Worm (Caenorhabditis elegans) whole organism, early embryonic: Measurements from ENCODE around the gene C42D4.19.

ENCODE experiments used
- B0310.2 ChIP-seq: sonication (generic microtip); optimal IDR thresholded peaks from 2 replicates; lab custom pipeline; 2016; ENCODE audit warnings: mild to moderate bottlenecking, missing genetic modification characterization, missing compliant biosample characterization
- F13C5.2 ChIP-seq: sonication (generic microtip); optimal IDR thresholded peaks from 2 replicates; lab custom pipeline; 2017; ENCODE audit warnings: mild to moderate bottlenecking, missing genetic modification characterization, inconsistent platforms, missing compliant biosample characterization
- aly-1 ChIP-seq: sonication (generic microtip); optimal IDR thresholded peaks from 2 replicates; lab custom pipeline; 2016; ENCODE audit warnings: missing genetic modification characterization, missing compliant biosample characterization
- ama-1 ChIP-seq: fragments of 150-350 bp; optimal IDR thresholded peaks from 2 replicates; lab custom pipeline; 2014
- ceh-13 ChIP-seq: fragments of 200-800 bp; sonication (Bioruptor generic); optimal IDR thresholded peaks from 2 replicates; lab custom pipeline; 2018; ENCODE audit warnings: mild to moderate bottlenecking, missing genetic modification characterization, missing compliant biosample characterization
- ceh-36 ChIP-seq: sonication (generic microtip); optimal IDR thresholded peaks from 2 replicates; lab custom pipeline; 2016; ENCODE audit warnings: missing genetic modification characterization, inconsistent platforms, missing compliant biosample characterization
- ets-7 ChIP-seq: sonication (generic microtip); optimal IDR thresholded peaks from 2 replicates; lab custom pipeline; 2016; ENCODE audit warnings: missing genotype, missing genetic modification characterization, missing compliant biosample characterization
- flt-1 ChIP-seq: fragments of 200-800 bp; sonication (Bioruptor generic); IDR thresholded peaks from 2 replicates; pipeline ENCODE4 v1.3.6; 2022; ENCODE audit warnings: missing genetic modification characterization, missing compliant biosample characterization
- hmbx-1 ChIP-seq: sonication (generic microtip); optimal IDR thresholded peaks from 2 replicates; lab custom pipeline; 2016; ENCODE audit warnings: mild to moderate bottlenecking, missing genetic modification characterization, missing compliant biosample characterization
- hmg-4 ChIP-seq: fragments of 200-800 bp; sonication (Bioruptor generic); optimal IDR thresholded peaks from 2 replicates; lab custom pipeline; 2018; ENCODE audit warnings: mild to moderate bottlenecking, missing genetic modification characterization, missing compliant biosample characterization
- hnd-1 ChIP-seq: sonication (generic microtip); optimal IDR thresholded peaks from 2 replicates; lab custom pipeline; 2016; ENCODE audit warnings: missing genetic modification characterization, missing compliant biosample characterization
- pes-1 ChIP-seq: fragments of 200-800 bp; sonication (Bioruptor generic); IDR thresholded peaks from 2 replicates; pipeline ENCODE4 v1.3.6; 2022; ENCODE audit warnings: missing genetic modification reagents, missing genetic modification characterization, missing compliant biosample characterization
- scrt-1 ChIP-seq: fragments of 200-800 bp; sonication (Bioruptor generic); IDR thresholded peaks from 2 replicates; pipeline ENCODE4 v1.3.6; 2022; ENCODE audit warnings: missing genetic modification characterization, missing compliant biosample characterization
- sea-1 ChIP-seq: fragments of 200-800 bp; sonication (Bioruptor generic); conservative IDR thresholded peaks from 2 replicates; pipeline ENCODE4 v1.3.6; 2022; ENCODE audit warnings: missing genetic modification characterization, missing compliant biosample characterization
- tbx-11 ChIP-seq: fragments of 200-800 bp; sonication (Bioruptor generic); IDR thresholded peaks from 2 replicates; pipeline ENCODE4 v1.3.6; 2022; ENCODE audit warnings: missing genetic modification characterization, missing compliant biosample characterization
- tbx-37 ChIP-seq: fragments of 200-800 bp; sonication (Bioruptor generic); conservative IDR thresholded peaks from 2 replicates; pipeline ENCODE4 v1.3.6; 2022; ENCODE audit warnings: missing genetic modification reagents, missing genetic modification characterization, missing compliant biosample characterization
- tra-4 ChIP-seq: sonication (generic microtip); optimal IDR thresholded peaks from 2 replicates; lab custom pipeline; 2017; ENCODE audit warnings: missing genetic modification characterization, missing compliant biosample characterization

C42D4.19 gene

ce11 chrIV:7195734-7196133 lies 20.3 kb downstream of the C42D4.19 start, which contains the start of gene best-16:
Gene best-16, minus strand, starts transcription at chrIV:7195834.
- TF ChIP-seq aly-1 (tag; lab: Kevin White, UChicago) (no peak), pes-1 (GFP tag; lab: Robert Waterston, UW) (no peak), ets-7 (tag; lab: Kevin White, UChicago) (no peak), tra-4 (tag; lab: Kevin White, UChicago) (no peak), ceh-36 (tag; lab: Kevin White, UChicago) (no peak), tbx-11 (GFP tag; lab: Robert Waterston, UW) (no peak), sea-1 (GFP tag; lab: Robert Waterston, UW) (no peak), F13C5.2 (tag; lab: Kevin White, UChicago) (no peak), tbx-37 (GFP tag; lab: Robert Waterston, UW) (no peak), scrt-1 (no peak), flt-1 (no peak), hmg-4 (no peak), B0310.2 (tag; lab: Kevin White, UChicago) (no peak), hmbx-1 (tag; lab: Kevin White, UChicago) (no peak), hnd-1 (no peak), ceh-13 (GFP tag; lab: Kevin White, UChicago) (no peak), ama-1 (lab: Kevin White, UChicago) (no peak)

ce11 chrIV:7196853-7197252 lies 21.4 kb downstream of the C42D4.19 start, which contains the start of gene unc-8:
Gene unc-8, plus strand, starts transcription at chrIV:7197153.
- TF ChIP-seq tbx-37 (GFP tag; lab: Robert Waterston, UW) (no peak), aly-1 (tag; lab: Kevin White, UChicago) (no peak)

- no peak for TF ChIP-seq tra-4 (tag; lab: Kevin White, UChicago)
- no peak for TF ChIP-seq tbx-37 (GFP tag; lab: Robert Waterston, UW)
- TF ChIP-seq tbx-11 (GFP tag; lab: Robert Waterston, UW), result no peak
- TF ChIP-seq hnd-1, result no peak
- no peak for TF ChIP-seq flt-1
Measured at ce11 chrIV:7203696-7204095, 28.2 kb downstream of the C42D4.19 start, which contains the start of gene R13A1.3. Gene R13A1.3, plus strand, starts transcription at chrIV:7203996.

- TF ChIP-seq hnd-1 (no peak), tbx-37 (GFP tag; lab: Robert Waterston, UW) (no peak), B0310.2 (tag; lab: Kevin White, UChicago) (no peak), F13C5.2 (tag; lab: Kevin White, UChicago) (no peak), sea-1 (GFP tag; lab: Robert Waterston, UW) (no peak), tra-4 (tag; lab: Kevin White, UChicago) (no peak), flt-1 (no peak), ceh-36 (tag; lab: Kevin White, UChicago) (no peak), pes-1 (GFP tag; lab: Robert Waterston, UW) (no peak), hmg-4 (no peak), ama-1 (lab: Kevin White, UChicago) (no peak), scrt-1 (no peak), tbx-11 (GFP tag; lab: Robert Waterston, UW) (no peak), hmbx-1 (tag; lab: Kevin White, UChicago) (no peak), aly-1 (tag; lab: Kevin White, UChicago) (no peak), ets-7 (tag; lab: Kevin White, UChicago) (no peak), ceh-13 (GFP tag; lab: Kevin White, UChicago) (no peak)
Measured at ce11 chrIV:7205969-7206368, 30.5 kb downstream of the C42D4.19 start, which contains the start of gene kcc-1. Gene kcc-1, plus strand, starts transcription at chrIV:7206269.

ce11 chrIV:7208961-7209360 lies 33.5 kb downstream of the C42D4.19 start:
- TF ChIP-seq pes-1 (GFP tag; lab: Robert Waterston, UW) (no peak), flt-1 (no peak), tbx-37 (GFP tag; lab: Robert Waterston, UW) (no peak), ceh-13 (GFP tag; lab: Kevin White, UChicago) (no peak), F13C5.2 (tag; lab: Kevin White, UChicago) (no peak)

ce11 chrIV:7211313-7211712 lies 35.9 kb downstream of the C42D4.19 start:
- TF ChIP-seq pes-1 (GFP tag; lab: Robert Waterston, UW) (no peak), tbx-37 (GFP tag; lab: Robert Waterston, UW) (no peak), hmg-4 (no peak), F13C5.2 (tag; lab: Kevin White, UChicago) (no peak), scrt-1 (no peak), ceh-36 (tag; lab: Kevin White, UChicago) (no peak), sea-1 (GFP tag; lab: Robert Waterston, UW) (no peak), hnd-1 (no peak), tbx-11 (GFP tag; lab: Robert Waterston, UW) (no peak), ama-1 (lab: Kevin White, UChicago) (no peak), ets-7 (tag; lab: Kevin White, UChicago) (no peak), B0310.2 (tag; lab: Kevin White, UChicago) (no peak), flt-1 (no peak), aly-1 (tag; lab: Kevin White, UChicago) (no peak), ceh-13 (GFP tag; lab: Kevin White, UChicago) (no peak), tra-4 (tag; lab: Kevin White, UChicago) (no peak), hmbx-1 (tag; lab: Kevin White, UChicago) (no peak)

ce11 chrIV:7212769-7213168 lies 37.3 kb downstream of the C42D4.19 start:
- no peak for TF ChIP-seq tbx-11 (GFP tag; lab: Robert Waterston, UW)
- no peak for TF ChIP-seq ceh-36 (tag; lab: Kevin White, UChicago)
- no peak for TF ChIP-seq ets-7 (tag; lab: Kevin White, UChicago)
- no peak for TF ChIP-seq B0310.2 (tag; lab: Kevin White, UChicago)
- no peak for TF ChIP-seq hmbx-1 (tag; lab: Kevin White, UChicago)
- no peak for TF ChIP-seq scrt-1
- TF ChIP-seq flt-1, result no peak
- no peak for TF ChIP-seq aly-1 (tag; lab: Kevin White, UChicago)
- TF ChIP-seq tra-4 (tag; lab: Kevin White, UChicago), result no peak
- TF ChIP-seq pes-1 (GFP tag; lab: Robert Waterston, UW), result no peak
- no peak for TF ChIP-seq hmg-4
- no peak for TF ChIP-seq ama-1 (lab: Kevin White, UChicago)
- TF ChIP-seq sea-1 (GFP tag; lab: Robert Waterston, UW), result no peak
- no peak for TF ChIP-seq ceh-13 (GFP tag; lab: Kevin White, UChicago)
- TF ChIP-seq hnd-1, result no peak
- TF ChIP-seq tbx-37 (GFP tag; lab: Robert Waterston, UW), result no peak
- TF ChIP-seq F13C5.2 (tag; lab: Kevin White, UChicago), result no peak
